Worm (Caenorhabditis elegans) whole organism, mixed stage, embryonic: ENCODE measurements around the gene lbp-7.
A peak's percentile ranks its signal among the peaks of the same experiment; 100 is the strongest.

Experiments
- M03D4.4 ChIP-seq: sonication (generic microtip); optimal IDR thresholded peaks from 2 replicates; lab custom pipeline; 2017; ENCODE audit warnings: mild to moderate bottlenecking, missing genetic modification characterization, missing compliant biosample characterization
- bed-3 ChIP-seq: fragments of 200-800 bp; sonication (Bioruptor generic); optimal IDR thresholded peaks from 3 replicates; lab custom pipeline; 2018; ENCODE audit warnings: mild to moderate bottlenecking, missing genetic modification characterization, moderate library complexity, missing compliant biosample characterization
- blmp-1 ChIP-seq: fragments of 150-350 bp; optimal IDR thresholded peaks from 2 replicates; lab custom pipeline; 2014; ENCODE audit warnings: missing biosample characterization, missing genetic modification characterization
- ceh-39 ChIP-seq: fragments of 150-350 bp; optimal IDR thresholded peaks from 2 replicates; lab custom pipeline; 2014; ENCODE audit warnings: missing biosample characterization, missing genetic modification characterization
- ceh-83 ChIP-seq: fragments of 200-800 bp; sonication (Bioruptor generic); optimal IDR thresholded peaks from 2 replicates; lab custom pipeline; 2018; ENCODE audit warnings: mild to moderate bottlenecking, missing genetic modification characterization, missing compliant biosample characterization
- ces-1 ChIP-seq: fragments of 150-350 bp; optimal IDR thresholded peaks from 2 replicates; lab custom pipeline; 2014; ENCODE audit warnings: missing biosample characterization, missing genetic modification reagents, missing genetic modification characterization
- cnd-1 ChIP-seq: fragments of 200-800 bp; sonication (Bioruptor generic); optimal IDR thresholded peaks from 2 replicates; lab custom pipeline; 2018; ENCODE audit warnings: mild to moderate bottlenecking, missing genetic modification characterization, missing compliant biosample characterization
- drap-1 ChIP-seq: fragments of 200-800 bp; sonication (Bioruptor generic); optimal IDR thresholded peaks from 3 replicates; lab custom pipeline; 2018; ENCODE audit warnings: mild to moderate bottlenecking, missing genetic modification characterization, missing compliant biosample characterization
- elt-1 ChIP-seq: sonication (generic microtip); optimal IDR thresholded peaks from 2 replicates; lab custom pipeline; 2017; ENCODE audit warnings: missing genetic modification characterization, mild to moderate bottlenecking, missing compliant biosample characterization, antibody characterized with exemption, moderate library complexity, borderline replicate concordance; ENCODE audit not compliant: insufficient read depth
- elt-3 ChIP-seq: fragments of 150-350 bp; optimal IDR thresholded peaks from 2 replicates; lab custom pipeline; 2014; ENCODE audit warnings: missing biosample characterization, missing genetic modification characterization
- flh-1 ChIP-seq: fragments of 200-800 bp; sonication (Bioruptor generic); optimal IDR thresholded peaks from 2 replicates; lab custom pipeline; 2018; ENCODE audit warnings: mild to moderate bottlenecking, missing genetic modification characterization, moderate library complexity, missing compliant biosample characterization
- ham-2 ChIP-seq: fragments of 200-800 bp; sonication (Bioruptor generic); optimal IDR thresholded peaks from 2 replicates; lab custom pipeline; 2018; ENCODE audit warnings: mild to moderate bottlenecking, missing genetic modification characterization, missing compliant biosample characterization
- hlh-1 ChIP-seq: fragments of 150-350 bp; optimal IDR thresholded peaks from 2 replicates; lab custom pipeline; 2014; ENCODE audit warnings: missing biosample characterization, missing genetic modification reagents, missing genetic modification characterization
- lin-13 ChIP-seq: fragments of 150-350 bp; optimal IDR thresholded peaks from 2 replicates; lab custom pipeline; 2014; ENCODE audit warnings: missing biosample characterization, missing genetic modification characterization
- lsy-2 ChIP-seq: fragments of 150-350 bp; optimal IDR thresholded peaks from 2 replicates; lab custom pipeline; 2014; ENCODE audit warnings: missing biosample characterization, missing genetic modification characterization
- mep-1 ChIP-seq: fragments of 150-350 bp; optimal IDR thresholded peaks from 2 replicates; lab custom pipeline; 2017; ENCODE audit warnings: missing biosample characterization, missing genetic modification reagents, missing genetic modification characterization, inconsistent platforms
- mls-2 ChIP-seq: sonication (generic microtip); optimal IDR thresholded peaks from 2 replicates; lab custom pipeline; 2016; ENCODE audit warnings: mild to moderate bottlenecking, missing genetic modification characterization, moderate library complexity, missing compliant biosample characterization
- nhr-12 ChIP-seq: fragments of 150-350 bp; optimal IDR thresholded peaks from 2 replicates; lab custom pipeline; 2014; ENCODE audit warnings: missing biosample characterization, missing genetic modification characterization
- nhr-2 ChIP-seq: fragments of 150-350 bp; optimal IDR thresholded peaks from 2 replicates; lab custom pipeline; 2014; ENCODE audit warnings: missing biosample characterization, missing genetic modification characterization
- nhr-28 ChIP-seq: fragments of 150-350 bp; optimal IDR thresholded peaks from 2 replicates; lab custom pipeline; 2014; ENCODE audit warnings: missing biosample characterization, missing genetic modification characterization
- snpc-4 ChIP-seq: fragments of 150-350 bp; optimal IDR thresholded peaks from 2 replicates; lab custom pipeline; 2014; ENCODE audit warnings: missing biosample characterization, missing genetic modification characterization
- sptf-1 ChIP-seq: sonication (generic microtip); optimal IDR thresholded peaks from 2 replicates; lab custom pipeline; 2017; ENCODE audit warnings: mild to moderate bottlenecking, missing genetic modification characterization, moderate library complexity, missing compliant biosample characterization
- tbx-8 ChIP-seq: fragments of 200-800 bp; sonication (Bioruptor generic); optimal IDR thresholded peaks from 2 replicates; lab custom pipeline; 2018; ENCODE audit warnings: mild to moderate bottlenecking, missing genetic modification characterization, moderate library complexity, missing compliant biosample characterization
- unc-120 ChIP-seq: sonication (generic microtip); optimal IDR thresholded peaks from 2 replicates; lab custom pipeline; 2017; ENCODE audit warnings: missing genetic modification characterization, missing compliant biosample characterization; ENCODE audit not compliant: poor library complexity, severe bottlenecking
- unc-39 ChIP-seq: fragments of 150-350 bp; optimal IDR thresholded peaks from 2 replicates; lab custom pipeline; 2014; ENCODE audit warnings: missing biosample characterization, missing genetic modification characterization
- unc-62 ChIP-seq: fragments of 150-350 bp; optimal IDR thresholded peaks from 2 replicates; lab custom pipeline; 2014; ENCODE audit warnings: missing biosample characterization, missing genetic modification reagents, missing genetic modification characterization
- zip-8 ChIP-seq: fragments of 150-350 bp; optimal IDR thresholded peaks from 2 replicates; lab custom pipeline; 2014; ENCODE audit warnings: missing biosample characterization, missing genetic modification characterization
- ztf-11 ChIP-seq: fragments of 150-350 bp; optimal IDR thresholded peaks from 2 replicates; lab custom pipeline; 2014; ENCODE audit warnings: missing biosample characterization, missing genetic modification characterization

Gene lbp-7

DNA sequence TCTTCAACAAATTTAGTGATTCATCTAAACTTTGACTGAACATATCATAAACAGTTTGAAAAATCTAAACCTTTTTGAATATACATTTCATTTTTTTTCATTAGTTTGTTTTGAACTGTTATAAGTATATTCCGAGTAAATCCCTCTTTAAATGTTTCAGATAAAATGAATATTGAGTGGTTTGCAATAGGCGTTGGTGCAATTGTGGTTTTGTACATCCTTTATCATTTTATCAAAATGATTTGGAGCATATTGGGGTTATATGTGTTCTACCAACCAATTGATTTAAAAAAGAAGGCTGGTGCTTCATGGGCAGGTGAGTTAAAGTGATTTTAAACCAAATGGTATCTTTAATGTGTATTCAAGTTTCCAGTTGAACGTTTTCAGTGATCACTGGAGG is 25.1 kb downstream of the lbp-7 start, which contains the start of gene stdh-3:
TSS of gene stdh-3 (plus strand) at position 166 of the 400 bp plus-strand sequence.
- TF ChIP-seq elt-3 (tag; lab: Kevin White, UChicago) (no peak), nhr-2 (tag; lab: Kevin White, UChicago) (no peak), tbx-8 (GFP tag; lab: Kevin White, UChicago) (no peak), elt-1 (no peak), unc-120 (tag; lab: Kevin White, UChicago) (no peak), flh-1 (GFP tag; lab: Kevin White, UChicago) (no peak)
- TF ChIP-seq, all 35 proteins: peak for 0

- TF ChIP-seq ces-1 (GFP tag; lab: Kevin White, UChicago) (peak; percentile 79), bed-3 (GFP tag; lab: Kevin White, UChicago) (no peak)
Measured at ce11 chrV:13906166-13906565, 26.8 kb downstream of the lbp-7 start, which contains the start of gene stdh-1. TSS of gene stdh-1 (plus strand) at chrV:13906492.

DNA sequence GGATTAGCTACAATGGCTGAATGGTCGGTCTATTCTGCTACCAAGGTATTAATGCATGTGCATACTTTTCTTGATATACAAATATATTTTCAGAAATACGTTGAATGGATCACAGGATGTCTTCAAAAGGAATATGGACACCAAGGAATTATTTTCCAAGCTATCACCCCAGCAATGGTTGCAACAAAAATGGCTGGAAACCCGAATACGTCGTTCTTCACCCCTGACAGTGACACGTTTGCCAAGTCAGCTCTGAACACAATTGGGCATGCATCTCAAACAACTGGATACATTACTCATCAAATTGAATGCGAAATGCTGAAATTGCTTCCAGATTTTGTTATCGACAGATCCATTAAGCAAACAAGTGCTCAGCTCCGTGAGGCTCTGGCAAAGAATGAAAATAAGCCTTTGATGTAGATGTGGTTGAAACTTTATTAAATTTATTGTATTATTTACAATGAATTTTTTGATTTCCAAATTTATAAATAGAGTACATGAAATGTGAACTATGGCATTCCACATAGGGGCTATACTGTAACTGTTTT is 28.3 kb downstream of the lbp-7 start:
- no peak for TF ChIP-seq snpc-4 (tag; lab: Kevin White, UChicago)
- TF ChIP-seq mls-2 = no peak
- no peak for TF ChIP-seq drap-1 (GFP tag; lab: Kevin White, UChicago)
- TF ChIP-seq elt-3 (tag; lab: Kevin White, UChicago) = no peak
- TF ChIP-seq unc-120 (tag; lab: Kevin White, UChicago) = no peak
- TF ChIP-seq tbx-8 (GFP tag; lab: Kevin White, UChicago) = no peak
- no peak for TF ChIP-seq lin-13 (tag; lab: Kevin White, UChicago)
- no peak for TF ChIP-seq unc-62

DNA sequence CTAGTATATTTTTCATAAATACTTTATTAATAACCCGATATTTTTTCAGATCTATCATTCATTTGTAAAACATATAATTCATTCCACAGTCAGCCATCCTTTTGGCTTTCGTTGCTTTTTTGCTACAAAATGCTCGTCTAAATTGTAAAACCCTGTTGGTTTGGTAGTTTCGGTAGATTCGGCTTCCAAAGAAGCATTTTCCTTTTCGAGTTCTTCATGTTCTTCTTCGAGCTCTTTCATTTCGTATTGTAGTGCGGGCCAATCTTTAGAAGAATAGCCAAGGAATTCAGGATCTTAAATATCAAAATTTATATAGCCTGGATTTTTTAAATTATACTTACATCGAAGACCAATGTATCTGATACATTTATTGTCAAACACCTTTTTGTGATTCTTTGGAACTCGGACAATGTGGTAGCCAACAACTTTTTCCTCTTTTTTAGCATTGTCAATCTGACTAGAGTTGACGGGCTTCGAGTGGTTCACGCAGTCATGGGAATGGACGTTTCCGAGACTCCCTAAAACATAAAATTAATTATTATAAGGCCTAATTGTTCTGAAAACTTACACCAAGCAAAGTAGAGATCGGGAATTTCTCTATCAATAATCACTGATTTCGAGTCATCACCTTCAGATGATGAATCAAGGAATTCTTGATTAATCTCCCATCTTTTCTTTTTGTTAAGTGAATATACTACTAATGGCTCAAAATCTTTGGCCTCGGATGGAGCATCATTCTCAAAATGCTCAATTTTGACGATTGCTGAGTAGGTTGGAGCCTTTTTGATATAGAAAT is 29.0 kb downstream of the lbp-7 start:
- no peak for TF ChIP-seq ceh-83 (GFP tag; lab: Kevin White, UChicago)
- no peak for TF ChIP-seq lsy-2 (tag; lab: Kevin White, UChicago)
- no peak for TF ChIP-seq unc-62
- no peak for TF ChIP-seq snpc-4 (tag; lab: Kevin White, UChicago)
- TF ChIP-seq blmp-1 (tag; lab: Kevin White, UChicago) = no peak
- TF ChIP-seq tbx-8 (GFP tag; lab: Kevin White, UChicago) = no peak
- TF ChIP-seq ces-1 (GFP tag; lab: Kevin White, UChicago) = no peak

DNA sequence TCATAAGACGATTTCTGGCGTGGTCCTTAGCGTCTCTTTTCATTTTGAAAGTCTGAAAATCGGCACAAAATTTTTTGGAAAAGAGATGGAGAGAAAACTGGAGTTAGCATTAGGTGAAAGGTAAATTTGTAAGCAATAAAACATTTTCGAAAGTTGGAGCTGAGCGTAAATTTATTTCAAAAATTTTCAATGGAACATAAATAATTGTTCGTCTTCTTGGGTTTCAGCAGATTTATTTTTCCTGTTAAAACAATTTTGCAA is 29.5 kb downstream of the lbp-7 start, which contains the start of gene C06B3.6:
TSS of gene C06B3.6 (minus strand) at position 52 of the 261 bp plus-strand sequence.
- TF ChIP-seq mep-1 (no peak), hlh-1 (no peak), nhr-2 (tag; lab: Kevin White, UChicago) (no peak), unc-120 (tag; lab: Kevin White, UChicago) (no peak), M03D4.4 (no peak), ham-2 (no peak), nhr-28 (no peak), flh-1 (GFP tag; lab: Kevin White, UChicago) (no peak), nhr-12 (tag; lab: Kevin White, UChicago) (no peak), zip-8 (tag; lab: Kevin White, UChicago) (no peak), sptf-1 (tag; lab: Kevin White, UChicago) (no peak), tbx-8 (GFP tag; lab: Kevin White, UChicago) (no peak), cnd-1 (no peak), lsy-2 (tag; lab: Kevin White, UChicago) (no peak)

DNA sequence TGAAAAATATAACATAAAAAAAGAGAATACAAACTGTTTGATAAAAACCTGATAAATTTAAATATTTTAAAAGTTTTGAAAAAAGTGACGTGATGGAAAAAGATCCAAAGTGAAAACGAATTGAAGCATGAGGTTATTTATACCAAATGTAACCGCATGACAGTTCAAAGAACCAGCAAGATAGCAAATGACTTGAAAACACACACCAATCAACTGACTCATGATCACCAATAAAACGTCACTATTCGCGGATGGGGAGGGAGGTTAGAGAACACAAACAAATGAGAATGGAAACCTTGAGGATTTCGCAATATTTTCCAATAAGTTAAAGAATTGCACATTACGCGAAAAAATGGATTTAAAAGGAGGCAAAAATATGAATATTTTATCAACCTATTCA is 30.0 kb downstream of the lbp-7 start, which contains the start of gene C06B3.7:
TSS of gene C06B3.7 (plus strand) at position 287 of the 400 bp plus-strand sequence.
- TF ChIP-seq ces-1 (GFP tag; lab: Kevin White, UChicago) (no peak), lin-13 (tag; lab: Kevin White, UChicago) (no peak), nhr-2 (tag; lab: Kevin White, UChicago) (no peak), elt-1 (no peak), nhr-28 (no peak), cnd-1 (no peak), sptf-1 (tag; lab: Kevin White, UChicago) (no peak), ceh-39 (tag; lab: Kevin White, UChicago) (no peak), nhr-12 (tag; lab: Kevin White, UChicago) (no peak), tbx-8 (GFP tag; lab: Kevin White, UChicago) (no peak), unc-39 (tag; lab: Kevin White, UChicago) (no peak), mls-2 (no peak), ztf-11 (tag; lab: Kevin White, UChicago) (no peak)
